Fruit fly (Drosophila melanogaster) whole organism, adult: ENCODE measurements around the gene CG31612.

Source experiments
- CG11617 ChIP-seq: fragments of 200-800 bp; sonication (Bioruptor generic); optimal IDR thresholded peaks from 2 replicates; lab custom pipeline; 2017; ENCODE audit warnings: mild to moderate bottlenecking, missing biosample characterization, missing genetic modification reagents, missing genetic modification characterization
- CG12768 ChIP-seq: fragments of 200-800 bp; sonication (Bioruptor generic); optimal IDR thresholded peaks from 2 replicates; lab custom pipeline; 2017; ENCODE audit warnings: missing biosample characterization, missing genetic modification characterization, mild to moderate bottlenecking, moderate library complexity, missing genetic modification reagents
- CG14711 ChIP-seq: fragments of 200-800 bp; sonication (Bioruptor generic); optimal IDR thresholded peaks from 2 replicates; lab custom pipeline; 2018; ENCODE audit warnings: missing biosample characterization, mild to moderate bottlenecking, missing genetic modification characterization, moderate library complexity
- CG1620 ChIP-seq: fragments of 200-800 bp; sonication (Bioruptor generic); optimal IDR thresholded peaks from 2 replicates; lab custom pipeline; 2016; ENCODE audit warnings: missing biosample characterization, missing genetic modification characterization
- CG33017 ChIP-seq: fragments of 200-800 bp; sonication (Bioruptor generic); optimal IDR thresholded peaks from 2 replicates; lab custom pipeline; 2018; ENCODE audit warnings: missing biosample characterization, mild to moderate bottlenecking, missing genetic modification characterization, moderate library complexity
- CG5204 ChIP-seq: fragments of 200-800 bp; sonication (Bioruptor generic); optimal IDR thresholded peaks from 2 replicates; lab custom pipeline; 2016; ENCODE audit warnings: missing biosample characterization, missing genetic modification characterization
- CG7045 ChIP-seq: fragments of 200-800 bp; sonication (Bioruptor generic); optimal IDR thresholded peaks from 2 replicates; lab custom pipeline; 2017; ENCODE audit warnings: missing biosample characterization, mild to moderate bottlenecking, missing genetic modification characterization
- CG7101 ChIP-seq: fragments of 200-800 bp; sonication (Bioruptor generic); optimal IDR thresholded peaks from 2 replicates; lab custom pipeline; 2018; ENCODE audit warnings: missing biosample characterization, mild to moderate bottlenecking, missing genetic modification characterization, moderate library complexity
- Clk ChIP-seq: fragments of 200-800 bp; sonication (Bioruptor generic); optimal IDR thresholded peaks from 2 replicates; lab custom pipeline; 2017; ENCODE audit warnings: missing biosample characterization, missing genetic modification characterization
- Crg-1 ChIP-seq: fragments of 200-800 bp; sonication (Bioruptor generic); optimal IDR thresholded peaks from 2 replicates; lab custom pipeline; 2016; ENCODE audit warnings: missing biosample characterization, missing genetic modification characterization
- Hr96 ChIP-seq: fragments of 200-800 bp; sonication (Bioruptor generic); optimal IDR thresholded peaks from 2 replicates; lab custom pipeline; 2016; ENCODE audit warnings: missing biosample characterization, missing genetic modification characterization
- Mnt ChIP-seq: fragments of 200-800 bp; sonication (Bioruptor generic); optimal IDR thresholded peaks from 2 replicates; lab custom pipeline; 2016; ENCODE audit warnings: missing biosample characterization, mild to moderate bottlenecking, missing genetic modification characterization
- bab1 ChIP-seq: fragments of 200-800 bp; sonication (Bioruptor generic); optimal IDR thresholded peaks from 3 replicates; lab custom pipeline; 2019; ENCODE audit warnings: missing biosample characterization, mild to moderate bottlenecking, missing genetic modification characterization, moderate library complexity
- cic ChIP-seq: fragments of 200-800 bp; sonication (Bioruptor generic); optimal IDR thresholded peaks from 2 replicates; lab custom pipeline; 2017; ENCODE audit warnings: missing biosample characterization, mild to moderate bottlenecking, missing genetic modification characterization, moderate library complexity
- cnc ChIP-seq, 2 experiments: fragments of >200 bp; optimal IDR thresholded peaks; 2 replicates each; lab custom pipeline; 2017
- kay ChIP-seq: fragments of 200-800 bp; sonication (Bioruptor generic); peaks from one replicate; lab custom pipeline; 2016; ENCODE audit warnings: missing biosample characterization, missing genetic modification characterization, borderline replicate concordance
- ovo ChIP-seq: fragments of 200-800 bp; sonication (Bioruptor generic); optimal IDR thresholded peaks from 2 replicates; lab custom pipeline; 2016; ENCODE audit warnings: missing biosample characterization, missing genetic modification characterization
- pad ChIP-seq: fragments of 200-800 bp; sonication (Bioruptor generic); optimal IDR thresholded peaks from 3 replicates; lab custom pipeline; 2017; ENCODE audit warnings: missing biosample characterization, missing genetic modification characterization, mild to moderate bottlenecking, moderate library complexity, missing genetic modification reagents
- tj ChIP-seq: fragments of 200-800 bp; sonication (Bioruptor generic); optimal IDR thresholded peaks from 3 replicates; lab custom pipeline; 2017; ENCODE audit warnings: missing biosample characterization, mild to moderate bottlenecking, missing genetic modification characterization, moderate library complexity
- toe ChIP-seq: fragments of 200-800 bp; sonication (Bioruptor generic); optimal IDR thresholded peaks from 2 replicates; lab custom pipeline; 2016; ENCODE audit warnings: missing biosample characterization, missing genetic modification characterization

Gene CG31612

dm6 chr2L:21795342-21795874 is at the start of gene CG31612:
CG31612 (minus strand) TSS chr2L:21795447.
- TF ChIP-seq bab1 (GFP tag; lab: Kevin White, UChicago) = no peak
- TF ChIP-seq CG1620 (GFP tag; lab: Kevin White, UChicago) = no peak
- no peak for TF ChIP-seq Clk (GFP tag; lab: Kevin White, UChicago)
- TF ChIP-seq kay = no peak
- no peak for TF ChIP-seq toe (GFP tag; lab: Kevin White, UChicago)
- no peak for TF ChIP-seq pad (GFP tag; lab: Kevin White, UChicago)
- no peak for TF ChIP-seq cnc (optimal IDR thresholded peaks at IDR 0.05; lab: Kevin White, UChicago)
- TF ChIP-seq Mnt (GFP tag; lab: Kevin White, UChicago) = no peak
- TF ChIP-seq CG11617 (GFP tag; lab: Kevin White, UChicago) = no peak
- no peak for TF ChIP-seq Crg-1
- TF ChIP-seq Hr96 (GFP tag; lab: Kevin White, UChicago) = no peak
- TF ChIP-seq CG12768 (GFP tag; lab: Kevin White, UChicago) = no peak
- TF ChIP-seq ovo = no peak

DNA sequence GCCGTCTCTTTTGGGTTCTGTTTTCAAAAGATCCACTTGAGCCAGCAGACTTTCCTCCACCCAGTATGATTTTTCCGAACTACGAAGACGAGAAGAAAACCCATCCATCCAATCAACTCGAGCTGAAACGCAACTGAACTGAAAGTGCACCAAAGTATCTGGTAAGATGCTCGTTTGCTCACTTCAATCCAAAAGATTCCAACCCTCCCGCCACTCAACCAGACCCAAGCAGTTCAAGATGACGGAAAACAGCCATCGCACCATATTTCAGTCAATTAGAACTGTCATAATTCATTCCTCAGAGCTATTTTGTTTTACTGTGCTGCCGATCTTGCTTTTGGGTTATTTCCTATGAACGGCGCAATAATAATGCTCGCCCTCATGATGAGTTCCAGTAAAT is 48.5 kb upstream of the CG31612 start:
- TF ChIP-seq ovo (no peak), CG7101 (tag; lab: Kevin White, UChicago) (no peak), cnc (optimal IDR thresholded peaks at IDR 0.05; lab: Kevin White, UChicago) (no peak), CG7045 (GFP tag; lab: Kevin White, UChicago) (no peak), pad (GFP tag; lab: Kevin White, UChicago) (no peak), CG1620 (GFP tag; lab: Kevin White, UChicago) (no peak), kay (no peak), Mnt (GFP tag; lab: Kevin White, UChicago) (no peak), toe (GFP tag; lab: Kevin White, UChicago) (no peak), Crg-1 (no peak), Clk (GFP tag; lab: Kevin White, UChicago) (no peak), cic (GFP tag; lab: Kevin White, UChicago) (no peak), CG5204 (GFP tag; lab: Kevin White, UChicago) (no peak), CG12768 (GFP tag; lab: Kevin White, UChicago) (no peak), CG11617 (GFP tag; lab: Kevin White, UChicago) (no peak), Hr96 (GFP tag; lab: Kevin White, UChicago) (no peak), tj (GFP tag; lab: Kevin White, UChicago) (no peak), CG14711 (tag; lab: Kevin White, UChicago) (no peak)

- TF ChIP-seq Crg-1 = no peak
- TF ChIP-seq tj (GFP tag; lab: Kevin White, UChicago) = no peak
- TF ChIP-seq kay = no peak
- TF ChIP-seq CG1620 (GFP tag; lab: Kevin White, UChicago) = no peak
- no peak for TF ChIP-seq Mnt (GFP tag; lab: Kevin White, UChicago)
- no peak for TF ChIP-seq Clk (GFP tag; lab: Kevin White, UChicago)
- TF ChIP-seq CG5204 (GFP tag; lab: Kevin White, UChicago) = no peak
- no peak for TF ChIP-seq pad (GFP tag; lab: Kevin White, UChicago)
- TF ChIP-seq CG7101 (tag; lab: Kevin White, UChicago) = no peak
- no peak for TF ChIP-seq CG33017 (tag; lab: Kevin White, UChicago)
- TF ChIP-seq toe (GFP tag; lab: Kevin White, UChicago) = no peak
- no peak for TF ChIP-seq cic (GFP tag; lab: Kevin White, UChicago)
- no peak for TF ChIP-seq CG14711 (tag; lab: Kevin White, UChicago)
- TF ChIP-seq CG11617 (GFP tag; lab: Kevin White, UChicago) = no peak
- TF ChIP-seq ovo = no peak
- TF ChIP-seq CG7045 (GFP tag; lab: Kevin White, UChicago) = no peak
- TF ChIP-seq cnc (optimal IDR thresholded peaks at IDR 0.05; lab: Kevin White, UChicago) = no peak
- no peak for TF ChIP-seq bab1 (GFP tag; lab: Kevin White, UChicago)
- TF ChIP-seq Hr96 (GFP tag; lab: Kevin White, UChicago) = no peak
- TF ChIP-seq CG12768 (GFP tag; lab: Kevin White, UChicago) = no peak
Observed at dm6 chr2L:21832200-21832831, 37.1 kb upstream of the CG31612 start.

dm6 chr2L:21830317-21830716 is 35.1 kb upstream of the CG31612 start:
- no peak for TF ChIP-seq Crg-1
- no peak for TF ChIP-seq tj (GFP tag; lab: Kevin White, UChicago)
- TF ChIP-seq CG14711 (tag; lab: Kevin White, UChicago) = no peak

DNA sequence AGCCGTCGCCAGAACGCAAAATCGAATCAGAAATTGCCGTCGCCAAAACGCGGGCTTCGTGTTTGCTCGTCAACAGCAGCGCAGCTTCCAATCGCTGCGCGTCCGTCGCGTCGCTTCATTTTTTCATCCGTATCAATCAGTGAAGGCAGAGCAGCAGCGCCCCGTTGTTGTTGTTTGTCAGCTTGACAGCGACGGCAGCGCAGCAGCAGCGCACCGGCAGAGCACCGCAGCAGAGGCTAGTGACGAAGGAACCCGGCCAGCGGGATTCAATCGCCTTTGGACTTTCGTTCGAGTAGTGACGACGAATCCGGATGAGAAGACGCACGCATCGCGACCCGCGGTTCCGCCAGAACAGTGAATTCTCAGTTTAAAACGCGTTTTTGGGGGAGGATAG is 33.5 kb upstream of the CG31612 start:
- TF ChIP-seq kay (peak; percentile 37), CG12768 (GFP tag; lab: Kevin White, UChicago) (no peak), ovo (peak; percentile 2), Hr96 (GFP tag; lab: Kevin White, UChicago) (no peak), CG33017 (tag; lab: Kevin White, UChicago) (no peak)
